Worm (Caenorhabditis elegans): ENCODE measurements around the gene C06E1.7.

DNA sequence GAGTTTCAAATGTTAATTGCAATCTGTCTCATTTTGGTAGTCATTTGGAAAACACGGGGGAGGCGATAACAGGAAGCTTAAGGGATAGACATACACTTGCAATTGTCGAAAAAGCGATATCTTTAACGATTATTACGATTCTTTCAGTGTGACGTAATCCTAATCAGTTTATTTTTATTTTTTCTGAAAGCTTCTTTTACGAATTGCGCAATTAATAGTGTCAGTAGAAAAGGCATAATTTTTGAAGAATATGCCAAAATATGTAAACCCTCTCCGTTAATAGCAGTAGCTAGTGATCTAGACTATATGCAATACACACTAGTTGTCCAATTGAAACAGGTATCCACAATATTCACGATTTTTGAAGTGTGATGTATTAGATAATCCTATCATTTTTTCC is 33.1 kb downstream of the C06E1.7 start:
- TF ChIP-seq lin-13 (GFP tag; optimal IDR thresholded peaks at IDR 0.05): no peak
- no peak for TF ChIP-seq vab-15 (tag; optimal IDR thresholded peaks at IDR 0.05)
- TF ChIP-seq ztf-11 (tag; optimal IDR thresholded peaks at IDR 0.05): no peak
- TF ChIP-seq lin-15B (tag; optimal IDR thresholded peaks at IDR 0.05): no peak
- no peak for TF ChIP-seq zag-1 (tag; optimal IDR thresholded peaks at IDR 0.05)
- no peak for TF ChIP-seq sup-37 (GFP tag; optimal IDR thresholded peaks at IDR 0.05)
- no peak for TF ChIP-seq isw-1 (GFP tag; IDR thresholded peaks at IDR 0.05)
- no peak for TF ChIP-seq ztf-4 (tag; optimal IDR thresholded peaks at IDR 0.05)
